Worm (Caenorhabditis elegans) whole organism, young adult: ENCODE measurements around the gene nfki-1.
A peak's percentile ranks its signal among the peaks of the same experiment; 100 is the strongest.
"Not testable (repeated sequence)": the region's sequence is repeated elsewhere in the genome, so short reads cannot be mapped to it uniquely, and the experiment has no call there.

Source experiments
- B0019.2 ChIP-seq: fragments of 200-800 bp; sonication (Bioruptor generic); conservative IDR thresholded peaks from 2 replicates; pipeline ENCODE4 v1.3.6; 2022; ENCODE audit warnings: missing genetic modification reagents, missing genetic modification characterization, missing compliant biosample characterization
- B0261.1 ChIP-seq: sonication (generic microtip); optimal IDR thresholded peaks from 2 replicates; lab custom pipeline; 2016; ENCODE audit warnings: mild to moderate bottlenecking, missing genetic modification characterization, moderate library complexity, missing compliant biosample characterization
- C06A6.2 ChIP-seq: fragments of 200-800 bp; sonication (Bioruptor generic); conservative IDR thresholded peaks from 2 replicates; pipeline ENCODE4 v1.3.6; 2022; ENCODE audit warnings: missing genetic modification characterization, missing compliant biosample characterization
- F37B4.10 ChIP-seq: fragments of 200-800 bp; sonication (Bioruptor generic); IDR thresholded peaks from 2 replicates; pipeline ENCODE4 v1.3.6; 2022; ENCODE audit warnings: missing genetic modification characterization, missing compliant biosample characterization
- T07F8.4 ChIP-seq: sonication (generic microtip); optimal IDR thresholded peaks from 2 replicates; lab custom pipeline; 2016; ENCODE audit warnings: mild to moderate bottlenecking, missing genetic modification characterization, moderate library complexity, missing compliant biosample characterization
- Y53F4B.3 ChIP-seq: fragments of 200-800 bp; sonication (Bioruptor generic); IDR thresholded peaks from 2 replicates; pipeline ENCODE4 v1.3.6; 2022; ENCODE audit warnings: missing genetic modification reagents, missing genetic modification characterization, missing compliant biosample characterization
- Y53G8AR.9 ChIP-seq: fragments of 200-800 bp; sonication (Bioruptor generic); conservative IDR thresholded peaks from 2 replicates; pipeline ENCODE4 v1.3.6; 2022; ENCODE audit warnings: missing genetic modification reagents, missing genetic modification characterization, missing compliant biosample characterization
- Y79H2A.3 ChIP-seq: fragments of 200-800 bp; sonication (Bioruptor generic); conservative IDR thresholded peaks from 2 replicates; pipeline ENCODE4 v1.3.6; 2022; ENCODE audit warnings: missing genetic modification reagents, missing genetic modification characterization, missing compliant biosample characterization
- akir-1 ChIP-seq: fragments of 200-800 bp; sonication (Bioruptor generic); optimal IDR thresholded peaks from 2 replicates; lab custom pipeline; 2018; ENCODE audit warnings: mild to moderate bottlenecking, missing genetic modification characterization, moderate library complexity, missing compliant biosample characterization
- ceh-100 ChIP-seq: fragments of 200-800 bp; sonication (Bioruptor generic); IDR thresholded peaks from 2 replicates; pipeline ENCODE4 v1.3.6; 2022; ENCODE audit warnings: missing genetic modification reagents, missing genetic modification characterization, missing compliant biosample characterization
- ceh-79 ChIP-seq: sonication (generic microtip); optimal IDR thresholded peaks from 2 replicates; lab custom pipeline; 2017; ENCODE audit warnings: mild to moderate bottlenecking, missing genetic modification characterization, missing compliant biosample characterization
- die-1 ChIP-seq: sonication (generic microtip); optimal IDR thresholded peaks from 2 replicates; lab custom pipeline; 2016; ENCODE audit warnings: missing genotype, mild to moderate bottlenecking, missing genetic modification characterization, missing compliant biosample characterization
- egl-18 ChIP-seq: fragments of 200-800 bp; sonication (Bioruptor generic); IDR thresholded peaks from 2 replicates; pipeline ENCODE4 v1.3.6; 2022; ENCODE audit warnings: missing genetic modification reagents, missing genetic modification characterization, missing compliant biosample characterization
- ets-4 ChIP-seq: fragments of 200-800 bp; sonication (Bioruptor generic); optimal IDR thresholded peaks from 2 replicates; lab custom pipeline; 2018; ENCODE audit warnings: mild to moderate bottlenecking, missing genetic modification characterization, missing compliant biosample characterization
- fkh-3 ChIP-seq: sonication (generic microtip); optimal IDR thresholded peaks from 2 replicates; lab custom pipeline; 2016; ENCODE audit warnings: mild to moderate bottlenecking, missing genetic modification characterization, missing compliant biosample characterization
- lin-26 ChIP-seq: fragments of 200-800 bp; sonication (Bioruptor generic); IDR thresholded peaks from 2 replicates; pipeline ENCODE4 v1.3.6; 2022; ENCODE audit warnings: missing genetic modification reagents, missing genetic modification characterization, missing compliant biosample characterization
- lin-54 ChIP-seq: fragments of 200-800 bp; sonication (Bioruptor generic); optimal IDR thresholded peaks from 2 replicates; lab custom pipeline; 2018; ENCODE audit warnings: mild to moderate bottlenecking, missing genetic modification characterization, missing compliant biosample characterization
- lsy-27 ChIP-seq: sonication (generic microtip); optimal IDR thresholded peaks from 2 replicates; lab custom pipeline; 2017; ENCODE audit warnings: missing genetic modification characterization, mild to moderate bottlenecking, missing compliant biosample characterization, antibody characterized with exemption, missing genotype, borderline replicate concordance; ENCODE audit not compliant: insufficient read depth
- madf-10 ChIP-seq: sonication (generic microtip); optimal IDR thresholded peaks from 2 replicates; lab custom pipeline; 2016; ENCODE audit warnings: mild to moderate bottlenecking, missing genetic modification characterization, missing compliant biosample characterization
- madf-6 ChIP-seq: fragments of 200-800 bp; sonication (Bioruptor generic); IDR thresholded peaks from 2 replicates; pipeline ENCODE4 v1.3.6; 2022; ENCODE audit warnings: missing genetic modification reagents, missing genetic modification characterization, missing compliant biosample characterization
- mxl-1 ChIP-seq: sonication (generic microtip); optimal IDR thresholded peaks from 2 replicates; lab custom pipeline; 2016; ENCODE audit warnings: missing genetic modification characterization, missing compliant biosample characterization
- nfyb-1 ChIP-seq: fragments of 200-800 bp; sonication (Bioruptor generic); IDR thresholded peaks from 2 replicates; pipeline ENCODE4 v1.3.6; 2022; ENCODE audit warnings: missing genetic modification reagents, missing genetic modification characterization, missing compliant biosample characterization
- nhr-120 ChIP-seq: fragments of 200-800 bp; sonication (Bioruptor generic); IDR thresholded peaks from 2 replicates; pipeline ENCODE4 v1.3.6; 2022; ENCODE audit warnings: missing genetic modification characterization, missing compliant biosample characterization
- rpc-1 ChIP-seq, 2 experiments: fragments of 150-350 bp in 1 of 2; sonication (generic microtip) in 1 of 2; optimal IDR thresholded peaks; 2 replicates each; lab custom pipeline; 2014 to 2018; ENCODE audit warnings: missing biosample characterization in 1 of 2, missing genetic modification characterization in 1 of 2, missing genetic modification reagents in 1 of 2, missing genotype in 1 of 2
- sdz-38 ChIP-seq: sonication (generic microtip); optimal IDR thresholded peaks from 2 replicates; lab custom pipeline; 2016; ENCODE audit warnings: missing genotype, missing genetic modification characterization, missing compliant biosample characterization
- snpc-3.4 ChIP-seq: sonication (generic microtip); optimal IDR thresholded peaks from 2 replicates; lab custom pipeline; 2017; ENCODE audit warnings: missing genetic modification characterization, mild to moderate bottlenecking, missing compliant biosample characterization, antibody characterized with exemption, moderate library complexity, missing genotype, missing genetic modification reagents
- snpc-4 ChIP-seq, 5 experiments: fragments of 150-350 bp in 1 of 5; sonication (generic microtip) in 4 of 5; optimal IDR thresholded peaks; 2 replicates each; lab custom pipeline; 2014 to 2018; ENCODE audit warnings: missing genetic modification characterization in 5 of 5, missing biosample characterization in 3 of 5, antibody characterized with exemption in 2 of 5, mild to moderate bottlenecking in 2 of 5, missing compliant biosample characterization in 2 of 5, missing genotype in 2 of 5, moderate library complexity in 2 of 5, missing genetic modification reagents in 1 of 5
- tbp1 ChIP-seq: fragments of 200-800 bp; sonication (Bioruptor generic); optimal IDR thresholded peaks from 2 replicates; lab custom pipeline; 2018; ENCODE audit warnings: mild to moderate bottlenecking, missing genetic modification characterization, missing compliant biosample characterization
- zfh-2 ChIP-seq: fragments of 200-800 bp; sonication (Bioruptor generic); conservative IDR thresholded peaks from 2 replicates; pipeline ENCODE4 v1.3.6; 2022; ENCODE audit warnings: missing genetic modification reagents, missing genetic modification characterization, missing compliant biosample characterization
- ztf-18 ChIP-seq: sonication (generic microtip); optimal IDR thresholded peaks from 2 replicates; lab custom pipeline; 2016; ENCODE audit warnings: missing genotype, mild to moderate bottlenecking, missing genetic modification characterization, missing compliant biosample characterization
- ztf-26 ChIP-seq: sonication (generic microtip); optimal IDR thresholded peaks from 2 replicates; lab custom pipeline; 2017; ENCODE audit warnings: missing genetic modification characterization, missing compliant biosample characterization
- ztf-3 ChIP-seq: fragments of 200-800 bp; sonication (Bioruptor generic); optimal IDR thresholded peaks from 2 replicates; lab custom pipeline; 2018; ENCODE audit warnings: mild to moderate bottlenecking, missing genetic modification characterization, missing compliant biosample characterization

nfki-1 gene

ce11 chrX:15319762-15320161 lies 35.3 kb upstream of the nfki-1 start:
- TF ChIP-seq rpc-1 (optimal IDR thresholded peaks at IDR 0.05; lab: Kevin White, UChicago): not testable (repeated sequence)
- TF ChIP-seq rpc-1 (tag; optimal IDR thresholded peaks at IDR 0.05; lab: Kevin White, UChicago) (peak; percentile 25), B0261.1 (tag; lab: Kevin White, UChicago) (peak; percentile 45), tbp1 (peak; percentile 74), lin-26 (0 out of 2 replicates have a peak, but pooled peaks have one; percentile 70)

DNA sequence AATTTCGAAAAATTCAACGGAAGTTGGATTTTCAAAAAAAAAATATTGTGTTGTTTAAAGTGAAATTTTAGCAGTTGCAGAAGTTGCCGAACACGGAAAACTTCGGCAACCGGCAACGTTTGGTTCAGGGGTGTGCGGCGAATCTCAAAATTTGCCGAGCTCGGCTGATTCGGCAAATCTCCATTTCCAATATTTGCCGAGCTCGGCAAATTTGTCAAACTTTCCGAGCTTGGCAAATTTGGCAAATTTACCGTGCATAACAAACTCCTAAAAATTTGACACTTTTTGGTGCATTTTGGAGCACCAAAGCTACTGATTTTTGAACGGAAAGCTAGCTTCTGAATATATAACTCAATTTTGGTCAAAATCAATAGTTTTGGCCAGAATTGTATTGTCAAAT lies 33.8 kb upstream of the nfki-1 start:
- TF ChIP-seq madf-6 (no peak), lsy-27 (tag; lab: Kevin White, UChicago) (no peak), fkh-3 (no peak), nhr-120 (no peak), B0261.1 (tag; lab: Kevin White, UChicago) (no peak), egl-18 (GFP tag; lab: Robert Waterston, UW) (no peak), akir-1 (no peak), ztf-3 (GFP tag; lab: Kevin White, UChicago) (no peak), ceh-100 (GFP tag; lab: Robert Waterston, UW) (no peak)

DNA sequence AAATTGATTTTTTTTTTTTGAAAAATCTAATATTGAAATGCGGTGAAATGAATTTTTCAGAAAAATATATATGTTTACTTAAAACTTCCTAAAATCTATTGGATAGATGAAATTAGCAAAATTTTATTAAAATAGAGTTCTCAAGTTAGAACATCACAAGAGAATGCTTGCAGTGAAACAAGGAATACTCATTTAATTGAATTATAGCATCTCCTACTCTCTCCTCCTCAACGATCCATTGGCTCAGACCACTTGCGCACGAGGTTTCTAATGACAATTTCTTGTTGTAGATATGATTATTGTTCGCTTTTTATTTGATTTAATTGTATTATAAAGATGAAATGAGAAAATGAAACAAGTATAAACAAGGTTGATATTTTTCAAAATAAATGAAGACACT lies 33.2 kb upstream of the nfki-1 start:
- TF ChIP-seq lin-54 (GFP tag; lab: Kevin White, UChicago) (no peak), ceh-79 (no peak), snpc-4 (GFP tag; optimal IDR thresholded peaks at IDR 0.05; lab: Kevin White, UChicago) (no peak), snpc-4 (tag; optimal IDR thresholded peaks at IDR 0.05; lab: Kevin White, UChicago) (no peak), madf-10 (no peak), die-1 (tag; lab: Kevin White, UChicago) (no peak), Y53G8AR.9 (GFP tag; lab: Robert Waterston, UW) (no peak)
- TF ChIP-seq, all 124 proteins: peak for 0

DNA sequence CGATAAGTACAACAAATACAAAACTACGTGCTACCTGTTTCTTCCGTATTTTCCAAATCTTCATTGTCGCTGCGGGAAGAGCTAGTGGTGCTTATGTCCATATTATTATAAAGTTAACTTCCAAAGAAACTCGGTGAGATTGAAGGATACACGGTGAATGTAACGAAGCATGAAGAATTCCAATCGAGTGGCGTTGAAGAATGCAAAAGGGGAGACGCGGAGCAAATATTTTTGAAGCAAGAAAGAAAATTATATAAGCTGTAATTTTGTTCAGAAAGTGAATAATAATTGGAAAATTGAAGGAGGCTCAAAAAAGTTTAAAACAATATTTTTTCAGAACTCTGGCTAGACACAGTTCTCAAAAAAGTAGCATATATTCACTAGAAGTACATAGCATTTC lies 29.3 kb upstream of the nfki-1 start, which contains the start of gene Y15E3A.3:
Gene Y15E3A.3 (minus strand): TSS at position 101 of the 400 bp plus-strand sequence.
- TF ChIP-seq rpc-1 (optimal IDR thresholded peaks at IDR 0.05; lab: Kevin White, UChicago): no peak
- no peak for TF ChIP-seq rpc-1 (tag; optimal IDR thresholded peaks at IDR 0.05; lab: Kevin White, UChicago)
- no peak for TF ChIP-seq ets-4
- TF ChIP-seq Y53F4B.3 (GFP tag; lab: Robert Waterston, UW): no peak
- TF ChIP-seq T07F8.4 (tag; lab: Kevin White, UChicago): no peak
- TF ChIP-seq C06A6.2: no peak
- TF ChIP-seq sdz-38 (tag; lab: Kevin White, UChicago): no peak
- no peak for TF ChIP-seq nfyb-1 (GFP tag; lab: Robert Waterston, UW)
- TF ChIP-seq B0019.2 (GFP tag; lab: Robert Waterston, UW): no peak
- no peak for TF ChIP-seq madf-10
- no peak for TF ChIP-seq madf-6
- TF ChIP-seq zfh-2: no peak

- TF ChIP-seq F37B4.10 (no peak), ztf-3 (GFP tag; lab: Kevin White, UChicago) (no peak), snpc-3.4 (tag; lab: Kevin White, UChicago) (no peak), mxl-1 (tag; lab: Kevin White, UChicago) (no peak), ztf-18 (tag; lab: Kevin White, UChicago) (no peak), ztf-26 (tag; lab: Kevin White, UChicago) (peak; percentile 8), Y79H2A.3 (GFP tag; lab: Robert Waterston, UW) (no peak), akir-1 (no peak)
Observed at ce11 chrX:15327238-15327637, 27.8 kb upstream of the nfki-1 start.
